Worm (Caenorhabditis elegans) whole organism, L4 larva: ENCODE results near the gene srw-95.
A peak's percentile ranks its signal among the peaks of the same experiment; 100 is the strongest.

ENCODE experiments used
- F37D6.2 ChIP-seq: sonication (generic microtip); optimal IDR thresholded peaks from 2 replicates; lab custom pipeline; 2016; ENCODE audit warnings: mild to moderate bottlenecking, missing genetic modification characterization, missing compliant biosample characterization
- F44E2.7 ChIP-seq: fragments of 200-800 bp; sonication (Bioruptor generic); IDR thresholded peaks from 2 replicates; pipeline ENCODE4 v2.1.2; 2022; ENCODE audit warnings: missing genetic modification characterization, missing compliant biosample characterization
- T26A8.4 ChIP-seq: fragments of 200-800 bp; sonication (Bioruptor generic); IDR thresholded peaks from 2 replicates; pipeline ENCODE4 v1.3.6; 2022; ENCODE audit warnings: missing genetic modification characterization, missing compliant biosample characterization
- Y48G9A.11 ChIP-seq: fragments of 200-800 bp; sonication (Bioruptor generic); IDR thresholded peaks from 2 replicates; pipeline ENCODE4 v1.3.6; 2022; ENCODE audit warnings: missing genetic modification reagents, missing genetic modification characterization, missing compliant biosample characterization
- Y75B8A.6 ChIP-seq: fragments of 200-800 bp; sonication (Bioruptor generic); IDR thresholded peaks from 2 replicates; pipeline ENCODE4 v1.3.6; 2022; ENCODE audit warnings: missing genetic modification reagents, missing genetic modification characterization, missing compliant biosample characterization
- aly-2 ChIP-seq: sonication (generic microtip); optimal IDR thresholded peaks from 2 replicates; lab custom pipeline; 2018; ENCODE audit warnings: missing biosample characterization, missing genetic modification characterization
- arid-1 ChIP-seq: fragments of 200-800 bp; sonication (Bioruptor generic); conservative IDR thresholded peaks from 2 replicates; pipeline ENCODE4 v1.3.6; 2022; ENCODE audit warnings: missing genetic modification reagents, missing genetic modification characterization, missing compliant biosample characterization
- ceh-28 ChIP-seq: fragments of 150-350 bp; optimal IDR thresholded peaks from 2 replicates; lab custom pipeline; 2014; ENCODE audit warnings: missing biosample characterization, missing genetic modification reagents, missing genetic modification characterization
- ceh-32 ChIP-seq: sonication (generic microtip); optimal IDR thresholded peaks from 2 replicates; lab custom pipeline; 2016; ENCODE audit warnings: mild to moderate bottlenecking, missing genetic modification characterization, missing compliant biosample characterization; ENCODE audit not compliant: poor library complexity
- ceh-82 ChIP-seq: sonication (generic microtip); optimal IDR thresholded peaks from 2 replicates; lab custom pipeline; 2017; ENCODE audit warnings: missing biosample characterization, missing genetic modification characterization
- cey-2 ChIP-seq: sonication (generic microtip); optimal IDR thresholded peaks from 3 replicates; lab custom pipeline; 2017; ENCODE audit warnings: missing genetic modification characterization, mild to moderate bottlenecking, missing compliant biosample characterization, antibody characterized with exemption, borderline replicate concordance; ENCODE audit not compliant: insufficient read depth
- daf-19 ChIP-seq: fragments of 200-800 bp; sonication (Bioruptor generic); conservative IDR thresholded peaks from 2 replicates; pipeline ENCODE4 v1.3.6; 2022; ENCODE audit warnings: missing genetic modification characterization, missing compliant biosample characterization
- daf-8 ChIP-seq: fragments of 200-800 bp; sonication (Bioruptor generic); IDR thresholded peaks from 2 replicates; pipeline ENCODE4 v1.3.6; 2022; ENCODE audit warnings: missing genetic modification characterization, missing compliant biosample characterization
- dmd-8 ChIP-seq: fragments of 200-800 bp; sonication (Bioruptor generic); IDR thresholded peaks from 2 replicates; pipeline ENCODE4 v1.3.6; 2022; ENCODE audit warnings: missing genetic modification characterization, missing compliant biosample characterization
- dmd-9 ChIP-seq: fragments of 200-800 bp; sonication (Bioruptor generic); IDR thresholded peaks from 2 replicates; pipeline ENCODE4 v1.3.6; 2022; ENCODE audit warnings: missing genetic modification reagents, missing genetic modification characterization, missing compliant biosample characterization
- duxl-1 ChIP-seq: sonication (generic microtip); optimal IDR thresholded peaks from 2 replicates; lab custom pipeline; 2016; ENCODE audit warnings: mild to moderate bottlenecking, missing genetic modification characterization, moderate library complexity, missing compliant biosample characterization; ENCODE audit not compliant: poor library complexity
- dve-1 ChIP-seq: sonication (generic microtip); optimal IDR thresholded peaks from 2 replicates; lab custom pipeline; 2017; ENCODE audit warnings: antibody characterized with exemption, mild to moderate bottlenecking, missing genetic modification characterization, missing compliant biosample characterization; ENCODE audit not compliant: insufficient read depth
- egl-27 ChIP-seq: sonication (generic microtip); optimal IDR thresholded peaks from 3 replicates; lab custom pipeline; 2017; ENCODE audit warnings: missing biosample characterization, missing genetic modification reagents, missing genetic modification characterization
- fkh-10 ChIP-seq: fragments of 150-350 bp; optimal IDR thresholded peaks from 2 replicates; lab custom pipeline; 2014; ENCODE audit warnings: missing biosample characterization, missing genetic modification reagents, missing genetic modification characterization
- gei-8 ChIP-seq: fragments of 200-800 bp; sonication (Bioruptor generic); optimal IDR thresholded peaks from 2 replicates; lab custom pipeline; 2018; ENCODE audit warnings: mild to moderate bottlenecking, missing genetic modification characterization, missing compliant biosample characterization
- hif-1 ChIP-seq, 2 experiments: sonication (generic microtip); optimal IDR thresholded peaks; 2 replicates each; lab custom pipeline; 2016 to 2017; ENCODE audit warnings: missing compliant biosample characterization in 2 of 2, missing genetic modification characterization in 2 of 2, missing genetic modification reagents in 2 of 2, missing genotype in 2 of 2, mild to moderate bottlenecking in 1 of 2
- jun-1 ChIP-seq: fragments of 150-350 bp; optimal IDR thresholded peaks from 2 replicates; lab custom pipeline; 2014; ENCODE audit warnings: missing biosample characterization, missing genetic modification reagents, missing genetic modification characterization
- lin-13 ChIP-seq: fragments of 150-350 bp; optimal IDR thresholded peaks from 2 replicates; lab custom pipeline; 2014; ENCODE audit warnings: missing biosample characterization, missing genetic modification reagents, missing genetic modification characterization
- lir-3 ChIP-seq: sonication (generic microtip); optimal IDR thresholded peaks from 2 replicates; lab custom pipeline; 2016; ENCODE audit warnings: mild to moderate bottlenecking, missing genetic modification characterization, missing compliant biosample characterization
- lsy-2 ChIP-seq, 2 experiments: fragments of 150-350 bp in 1 of 2; sonication (generic microtip) in 1 of 2; optimal IDR thresholded peaks; 2 replicates each; lab custom pipeline; 2014 to 2017; ENCODE audit warnings: missing biosample characterization in 2 of 2, missing genetic modification characterization in 2 of 2
- madf-5 ChIP-seq, 2 experiments: fragments of 200-800 bp; sonication (Bioruptor generic); IDR thresholded peaks; 2 replicates each; pipeline ENCODE4 v1.3.6; 2022; ENCODE audit warnings: missing compliant biosample characterization in 2 of 2, missing genetic modification characterization in 2 of 2
- mdl-1 ChIP-seq, 2 experiments: fragments of 150-350 bp in 1 of 2; sonication (generic microtip) in 1 of 2; optimal IDR thresholded peaks; 2 replicates each; lab custom pipeline; 2014 to 2017; ENCODE audit warnings: missing biosample characterization in 2 of 2, missing genetic modification characterization in 2 of 2
- mdt-29 ChIP-seq: fragments of 200-800 bp; sonication (Bioruptor generic); IDR thresholded peaks from 2 replicates; pipeline ENCODE4 v1.3.6; 2022; ENCODE audit warnings: missing genetic modification reagents, missing genetic modification characterization, missing compliant biosample characterization
- mep-1 ChIP-seq: fragments of 150-350 bp; sonication (generic microtip); optimal IDR thresholded peaks from 3 replicates; lab custom pipeline; 2014; ENCODE audit warnings: missing biosample characterization, missing genetic modification characterization
- nhr-6 ChIP-seq: fragments of 150-350 bp; optimal IDR thresholded peaks from 2 replicates; lab custom pipeline; 2014; ENCODE audit warnings: missing biosample characterization, missing genetic modification characterization
- pha-4 ChIP-seq, 2 experiments: fragments of 150-350 bp in 1 of 2; fragments of 200-800 bp in 1 of 2; sonication (Bioruptor generic) in 1 of 2; IDR thresholded peaks in 1 of 2; optimal IDR thresholded peaks in 1 of 2; 2 replicates each; pipeline versions ENCODE4 v1.3.6 to Lab custom; 2014 to 2022; ENCODE audit warnings: missing genetic modification characterization in 2 of 2, missing genetic modification reagents in 2 of 2, missing biosample characterization in 1 of 2, missing compliant biosample characterization in 1 of 2
- php-3 ChIP-seq: fragments of 200-800 bp; sonication (Bioruptor generic); IDR thresholded peaks from 2 replicates; pipeline ENCODE4 v1.3.6; 2022; ENCODE audit warnings: missing genetic modification reagents, missing genetic modification characterization, missing compliant biosample characterization
- pqm-1 ChIP-seq: sonication (generic microtip); optimal IDR thresholded peaks from 2 replicates; lab custom pipeline; 2017; ENCODE audit warnings: missing biosample characterization, missing genetic modification characterization
- sdz-12 ChIP-seq: fragments of 200-800 bp; sonication (Bioruptor generic); optimal IDR thresholded peaks from 2 replicates; lab custom pipeline; 2018; ENCODE audit warnings: mild to moderate bottlenecking, missing genetic modification characterization, missing compliant biosample characterization
- snpc-4 ChIP-seq: fragments of 150-350 bp; optimal IDR thresholded peaks from 2 replicates; lab custom pipeline; 2014; ENCODE audit warnings: missing biosample characterization, missing genetic modification characterization
- unc-130 ChIP-seq: sonication (generic microtip); optimal IDR thresholded peaks from 2 replicates; lab custom pipeline; 2016; ENCODE audit warnings: missing genetic modification reagents, missing genetic modification characterization, missing compliant biosample characterization
- unc-39 ChIP-seq: sonication (generic microtip); optimal IDR thresholded peaks from 2 replicates; lab custom pipeline; 2017; ENCODE audit warnings: missing biosample characterization, missing genetic modification characterization
- unc-62 ChIP-seq, 3 experiments: fragments of 150-350 bp in 1 of 3; sonication (generic microtip); optimal IDR thresholded peaks in 2 of 3; peaks in 1 of 3; 1 replicate in 1 of 3; 2 replicates in 2 of 3; lab custom pipeline; 2014 to 2017; ENCODE audit warnings: missing biosample characterization in 3 of 3, missing genetic modification characterization in 3 of 3, missing genetic modification reagents in 3 of 3, missing genotype in 1 of 3
- zag-1 ChIP-seq: fragments of 150-350 bp; optimal IDR thresholded peaks from 2 replicates; lab custom pipeline; 2014; ENCODE audit warnings: missing biosample characterization, missing genetic modification characterization
- zfp-3 ChIP-seq: fragments of 200-800 bp; sonication (Bioruptor generic); conservative IDR thresholded peaks from 2 replicates; pipeline ENCODE4 v1.3.6; 2022; ENCODE audit warnings: missing genetic modification reagents, missing genetic modification characterization, missing compliant biosample characterization

srw-95 gene

DNA sequence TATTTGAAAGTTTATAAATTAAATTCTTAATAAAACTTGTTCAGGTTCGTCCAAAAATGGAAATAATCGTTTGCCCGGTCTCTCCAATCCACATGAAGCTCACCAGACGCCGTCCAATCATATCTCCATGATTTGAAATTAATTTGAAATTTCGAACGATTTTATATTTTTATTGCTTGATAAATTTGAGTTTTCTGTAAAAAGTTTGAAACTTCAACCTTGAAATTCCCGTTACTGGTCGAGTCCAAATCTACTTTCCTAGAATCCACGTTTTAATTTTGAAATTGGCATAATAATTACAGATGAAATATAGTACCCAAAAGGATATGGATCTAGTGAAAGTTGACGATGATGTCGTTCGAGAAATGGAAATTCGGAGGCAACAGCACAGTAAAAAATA, 47.5 kb upstream of the srw-95 start, which contains the start of gene npp-26:
TSS of gene npp-26 (plus strand) at position 301 of the 400 bp plus-strand sequence.
- no peak for TF ChIP-seq Y75B8A.6 (GFP tag; lab: Robert Waterston, UW)
- TF ChIP-seq unc-62 (GFP tag; optimal IDR thresholded peaks at IDR 0.05 in 1 of 2; lab: Kevin White, UChicago): peak in 1 of 2 experiments; percentile 14
- TF ChIP-seq unc-62 (tag; optimal IDR thresholded peaks at IDR 0.05; lab: Kevin White, UChicago): no peak
- TF ChIP-seq php-3 (GFP tag; lab: Robert Waterston, UW): no peak

DNA sequence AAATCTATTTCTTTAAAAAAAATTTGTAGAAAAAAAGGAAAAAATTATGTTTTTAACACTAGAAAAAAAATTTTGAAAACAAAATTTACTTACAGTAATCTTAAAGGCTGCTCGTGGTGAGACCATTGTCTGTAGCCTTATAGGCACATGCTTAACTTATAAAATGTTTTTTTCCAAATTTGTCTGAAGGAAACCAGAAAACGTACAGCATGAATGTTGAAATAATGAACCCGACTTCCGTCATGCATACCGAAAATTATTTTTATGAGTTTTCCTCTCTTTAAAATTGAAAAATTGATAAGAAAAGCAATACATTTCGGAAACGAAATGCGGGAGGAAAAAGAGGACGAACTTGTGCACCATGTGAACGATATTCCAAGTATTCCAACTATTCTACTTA, 40.1 kb upstream of the srw-95 start, which contains the start of gene R11E3.2:
TSS of gene R11E3.2 (plus strand) at position 301 of the 400 bp plus-strand sequence.
- TF ChIP-seq F44E2.7 (GFP tag; lab: Robert Waterston, UW): no peak
- TF ChIP-seq pqm-1 (tag; lab: Kevin White, UChicago): peak; percentile 28

ce11 chrIV:4776001-4776400, 35.9 kb upstream of the srw-95 start, which contains the start of gene R11E3.19:
Gene R11E3.19 (minus strand): TSS chrIV:4776101.
- TF ChIP-seq aly-2 (tag; lab: Kevin White, UChicago) (no peak), unc-39 (tag; lab: Kevin White, UChicago) (no peak), arid-1 (GFP tag; lab: Robert Waterston, UW) (no peak), zag-1 (tag; lab: Kevin White, UChicago) (no peak), dmd-9 (GFP tag; lab: Robert Waterston, UW) (no peak), madf-5 (GFP tag; IDR thresholded peaks at IDR 0.05; lab: Robert Waterston, UW) (no peak), duxl-1 (tag; lab: Kevin White, UChicago) (no peak), mep-1 (tag; lab: Kevin White, UChicago) (no peak), mdt-29 (GFP tag; lab: Robert Waterston, UW) (no peak), unc-130 (GFP tag; lab: Kevin White, UChicago) (no peak), Y48G9A.11 (GFP tag; lab: Robert Waterston, UW) (no peak), T26A8.4 (GFP tag; lab: Robert Waterston, UW) (no peak), F44E2.7 (GFP tag; lab: Robert Waterston, UW) (no peak), lin-13 (no peak), ceh-32 (no peak)

DNA sequence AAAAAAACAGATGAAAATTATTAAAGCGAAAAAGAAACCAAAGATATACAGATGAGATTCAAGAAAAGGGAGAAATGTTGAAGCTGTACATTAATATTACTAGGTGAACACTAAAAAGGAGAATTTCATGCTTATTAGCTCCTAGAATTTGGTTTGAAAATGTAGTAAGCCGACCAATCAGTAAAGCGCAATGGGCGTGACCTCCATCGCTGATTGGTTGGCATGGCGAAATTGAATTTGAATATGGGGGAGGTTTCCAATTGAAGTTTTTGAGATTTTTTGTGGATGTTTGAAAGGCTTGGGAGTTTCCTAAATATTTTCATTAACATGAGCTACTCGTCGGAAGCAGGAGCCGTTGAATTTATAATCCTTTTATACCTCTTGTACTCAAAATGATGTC, 35.4 kb upstream of the srw-95 start:
- TF ChIP-seq zfp-3: no peak
- TF ChIP-seq nhr-6: no peak
- TF ChIP-seq mep-1 (tag; lab: Kevin White, UChicago): no peak
- no peak for TF ChIP-seq sdz-12
- TF ChIP-seq mdl-1 (tag; optimal IDR thresholded peaks at IDR 0.05; lab: Kevin White, UChicago): no peak
- TF ChIP-seq ceh-82 (tag; lab: Kevin White, UChicago): no peak
- TF ChIP-seq hif-1 (tag; optimal IDR thresholded peaks at IDR 0.05; lab: Kevin White, UChicago): no peak
- no peak for TF ChIP-seq pqm-1 (tag; lab: Kevin White, UChicago)
- TF ChIP-seq dmd-8 (GFP tag; lab: Robert Waterston, UW): no peak
- TF ChIP-seq php-3 (GFP tag; lab: Robert Waterston, UW): no peak
- no peak for TF ChIP-seq lir-3 (tag; lab: Kevin White, UChicago)
- TF ChIP-seq pha-4 (GFP tag; IDR thresholded peaks at IDR 0.05; lab: Robert Waterston, UW): no peak
- TF ChIP-seq pha-4 (tag; optimal IDR thresholded peaks at IDR 0.05; lab: Kevin White, UChicago): no peak
- no peak for TF ChIP-seq daf-8 (GFP tag; lab: Robert Waterston, UW)
- TF ChIP-seq gei-8 (GFP tag; lab: Kevin White, UChicago): no peak
- TF ChIP-seq dve-1 (tag; lab: Kevin White, UChicago): no peak
- TF ChIP-seq jun-1 (tag; lab: Kevin White, UChicago): no peak

- TF ChIP-seq egl-27 (no peak), cey-2 (tag; lab: Kevin White, UChicago) (no peak), ceh-28 (no peak), daf-19 (GFP tag; lab: Robert Waterston, UW) (no peak), snpc-4 (tag; lab: Kevin White, UChicago) (no peak), aly-2 (tag; lab: Kevin White, UChicago) (no peak), F37D6.2 (tag; lab: Kevin White, UChicago) (no peak), fkh-10 (no peak), lsy-2 (tag; optimal IDR thresholded peaks at IDR 0.05; lab: Kevin White, UChicago) (no peak), ceh-32 (no peak), arid-1 (GFP tag; lab: Robert Waterston, UW) (no peak)
Measured at ce11 chrIV:4780129-4780528, 31.7 kb upstream of the srw-95 start, which contains the start of gene set-15. Gene set-15 (minus strand): TSS chrIV:4780229.
